Worm (Caenorhabditis elegans) whole organism, L2 larva: ENCODE measurements around the gene haly-1.

Experiments
- ZK546.5 ChIP-seq: sonication (generic microtip); optimal IDR thresholded peaks from 2 replicates; lab custom pipeline; 2017; ENCODE audit warnings: missing biosample characterization, missing genetic modification characterization
- aly-2 ChIP-seq: fragments of 150-350 bp; optimal IDR thresholded peaks from 2 replicates; lab custom pipeline; 2014; ENCODE audit warnings: missing biosample characterization, missing genetic modification characterization
- blmp-1 ChIP-seq: sonication (generic microtip); optimal IDR thresholded peaks from 2 replicates; lab custom pipeline; 2017; ENCODE audit warnings: missing genetic modification characterization, mild to moderate bottlenecking, missing compliant biosample characterization, antibody characterized with exemption, moderate library complexity; ENCODE audit not compliant: insufficient read depth
- fos-1 ChIP-seq: fragments of 150-350 bp; optimal IDR thresholded peaks from 2 replicates; lab custom pipeline; 2014; ENCODE audit warnings: missing biosample characterization, missing genetic modification characterization
- lsy-2 ChIP-seq, 2 experiments: fragments of 150-350 bp in 1 of 2; sonication (generic microtip) in 1 of 2; optimal IDR thresholded peaks; 2 replicates each; lab custom pipeline; 2014 to 2017; ENCODE audit warnings: missing biosample characterization in 2 of 2, missing genetic modification characterization in 2 of 2
- nhr-237 ChIP-seq: fragments of 150-350 bp; optimal IDR thresholded peaks from 2 replicates; lab custom pipeline; 2014; ENCODE audit warnings: missing biosample characterization, missing genetic modification characterization
- nhr-77 ChIP-seq: fragments of 150-350 bp; optimal IDR thresholded peaks from 2 replicates; lab custom pipeline; 2014; ENCODE audit warnings: missing biosample characterization, missing genetic modification characterization
- sem-4 ChIP-seq: fragments of 150-350 bp; optimal IDR thresholded peaks from 2 replicates; lab custom pipeline; 2014; ENCODE audit warnings: missing biosample characterization, missing genetic modification reagents, missing genetic modification characterization
- skn-1 ChIP-seq: sonication (generic microtip); optimal IDR thresholded peaks from 2 replicates; lab custom pipeline; 2017; ENCODE audit warnings: missing biosample characterization, missing genetic modification characterization
- sma-3 ChIP-seq: sonication (generic microtip); optimal IDR thresholded peaks from 2 replicates; lab custom pipeline; 2016; ENCODE audit warnings: missing genetic modification reagents, missing genetic modification characterization, missing compliant biosample characterization

ce11 chrX:10883203-10883602, 13.2 kb downstream of the haly-1 start, which contains the start of gene T21E8.7:
- TF ChIP-seq nhr-237 (tag; lab: Kevin White, UChicago) = no peak
- TF ChIP-seq ZK546.5 (tag; lab: Kevin White, UChicago) = no peak
- no peak for TF ChIP-seq nhr-77 (tag; lab: Kevin White, UChicago)
- no peak for TF ChIP-seq skn-1 (tag; lab: Kevin White, UChicago)
- TF ChIP-seq lsy-2 (tag; optimal IDR thresholded peaks at IDR 0.05; lab: Kevin White, UChicago) = no peak
- no peak for TF ChIP-seq sma-3 (GFP tag; lab: Kevin White, UChicago)
- TF ChIP-seq fos-1 (tag; lab: Kevin White, UChicago) = no peak
- no peak for TF ChIP-seq aly-2
- no peak for TF ChIP-seq sem-4 (tag; lab: Kevin White, UChicago)
- no peak for TF ChIP-seq blmp-1
